Fruit fly (Drosophila melanogaster): ENCODE results near the gene CASK.

The CASK gene

DNA sequence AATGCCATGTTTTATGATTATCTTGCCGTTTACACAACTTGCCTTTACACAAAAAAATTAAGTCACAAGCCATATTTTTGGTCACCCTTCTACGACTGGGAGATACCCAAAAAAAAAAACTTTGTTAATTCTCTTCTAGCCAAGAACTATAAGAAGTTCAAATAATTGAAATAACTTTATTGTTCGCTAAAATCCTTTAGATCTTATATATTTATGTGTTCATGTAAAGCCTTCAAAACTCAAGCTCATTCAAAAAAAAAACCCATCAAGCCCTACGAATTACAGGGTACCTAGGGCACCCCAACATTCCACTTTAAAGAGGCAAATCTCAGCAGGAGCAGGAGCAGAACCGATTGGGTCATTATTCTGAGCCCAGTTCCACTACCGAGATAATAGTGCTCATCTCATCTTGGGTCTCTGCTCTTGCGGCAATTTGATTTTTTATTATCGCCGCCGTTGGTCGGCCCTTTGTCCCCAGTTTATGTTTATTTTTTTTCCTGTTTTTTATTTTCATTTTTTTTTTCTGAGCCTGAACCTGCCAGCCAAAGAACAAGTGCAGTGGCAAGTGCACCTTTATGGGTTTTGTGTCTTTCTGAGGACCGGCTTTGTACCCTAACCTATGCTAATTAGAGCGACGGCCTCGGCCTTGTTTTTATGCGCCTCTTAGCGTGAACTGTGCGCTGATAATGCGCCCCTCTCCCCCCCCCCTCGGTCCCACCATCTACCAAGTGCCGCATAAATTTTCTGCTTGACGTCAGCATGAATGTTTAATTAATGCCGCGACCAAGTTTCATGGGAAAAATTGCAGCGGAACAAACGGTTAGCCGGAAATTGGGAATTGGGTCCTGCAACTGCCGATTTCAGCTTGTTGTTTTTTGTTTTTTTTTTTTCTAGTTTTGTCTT, 19.3 kb upstream of the CASK start:
- TF ChIP-seq Xrp1 (GFP tag; IDR thresholded peaks at IDR 0.05) (peak; percentile 23; the same call in 1 of the 2 replicates), row (GFP tag; IDR thresholded peaks at IDR 0.05) (peak; percentile 18; the same call in 1 of the 3 replicates), dmrt11E (tag; optimal IDR thresholded peaks at IDR 0.05) (peak; percentile 31), phol (tag; optimal IDR thresholded peaks at IDR 0.05) (peak; percentile 1), sqz (GFP tag; optimal IDR thresholded peaks at IDR 0.05) (peak; percentile 47), D19B (GFP tag; optimal IDR thresholded peaks at IDR 0.05) (peak; percentile 35), cg (GFP tag; optimal IDR thresholded peaks at IDR 0.05) (no peak), Gug (GFP tag; IDR thresholded peaks at IDR 0.05) (no peak), gsb-n (tag; optimal IDR thresholded peaks at IDR 0.05) (no peak), gem (tag; optimal IDR thresholded peaks at IDR 0.05) (peak; percentile 14), Dp (GFP tag; optimal IDR thresholded peaks at IDR 0.05) (no peak), Eip74EF (GFP tag; optimal IDR thresholded peaks at IDR 0.05) (no peak), vvl (GFP tag; IDR thresholded peaks at IDR 0.05) (peak; percentile 86), NC2α (GFP tag; optimal IDR thresholded peaks at IDR 0.05) (no peak), ken (GFP tag; IDR thresholded peaks at IDR 0.05) (no peak), crol (GFP tag; IDR thresholded peaks at IDR 0.05) (peak; percentile 86), HHEX (GFP tag; optimal IDR thresholded peaks at IDR 0.05) (no peak), Ets65A (GFP tag) (peak; percentile 23), Bgb (GFP tag; IDR thresholded peaks at IDR 0.05; ENCODE audit: partially characterized antibody) (no peak), fd64A (GFP tag; optimal IDR thresholded peaks at IDR 0.05) (no peak), CG14441 (GFP tag; IDR thresholded peaks at IDR 0.05) (no peak), CG16779 (GFP tag; IDR thresholded peaks at IDR 0.05) (no peak), sens (GFP tag) (peak; percentile 52), Awh (GFP tag; IDR thresholded peaks at IDR 0.05) (no peak), HLH3B (GFP tag; IDR thresholded peaks at IDR 0.05) (no peak), CG4820 (GFP tag; optimal IDR thresholded peaks at IDR 0.05) (no peak), pb (GFP tag; optimal IDR thresholded peaks at IDR 0.05) (no peak), nom (GFP tag; optimal IDR thresholded peaks at IDR 0.05) (peak; percentile 60), CG32772 (GFP tag; IDR thresholded peaks at IDR 0.05) (0 out of 2 replicates have a peak, but pooled peaks have one; percentile 32), ind (GFP tag; optimal IDR thresholded peaks at IDR 0.05) (no peak), CG9437 (GFP tag; optimal IDR thresholded peaks at IDR 0.05) (no peak), otp (GFP tag; IDR thresholded peaks at IDR 0.05) (no peak), Dbx (GFP tag; IDR thresholded peaks at IDR 0.05) (no peak), unc-4 (GFP tag; IDR thresholded peaks at IDR 0.05; ENCODE audit: partially characterized antibody) (no peak), vfl (GFP tag; optimal IDR thresholded peaks at IDR 0.05) (no peak), H2.0 (GFP tag; IDR thresholded peaks at IDR 0.05) (no peak), Rx (GFP tag; IDR thresholded peaks at IDR 0.05) (no peak), CG12299 (tag; optimal IDR thresholded peaks at IDR 0.05) (no peak)

DNA sequence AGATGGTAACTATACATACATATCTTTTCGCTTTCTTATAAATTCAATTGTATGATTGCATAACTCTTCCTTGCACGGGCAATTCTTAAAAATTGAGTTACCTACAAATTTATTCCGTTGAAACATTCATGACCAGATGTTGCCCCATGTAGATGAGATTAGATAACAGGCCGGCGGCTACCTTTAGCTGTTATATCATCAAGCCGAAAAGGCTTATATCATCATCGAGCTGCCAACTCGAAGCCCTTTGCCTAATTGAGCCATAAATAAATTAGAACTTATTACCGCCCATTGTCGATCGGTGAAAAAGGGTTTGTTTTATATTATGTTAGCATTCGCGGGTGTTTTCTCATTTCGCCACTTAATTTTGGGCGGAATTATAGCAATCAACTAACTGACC, 18.0 kb upstream of the CASK start:
- TF ChIP-seq CG17612 (GFP tag; IDR thresholded peaks at IDR 0.05): no peak
- no peak for TF ChIP-seq CG15514 (GFP tag; optimal IDR thresholded peaks at IDR 0.05)
- no peak for TF ChIP-seq seq (GFP tag; IDR thresholded peaks at IDR 0.05)
- peak; percentile 83 for TF ChIP-seq grn (GFP tag; optimal IDR thresholded peaks at IDR 0.05)
- TF ChIP-seq chinmo (GFP tag; IDR thresholded peaks at IDR 0.05; ENCODE audit: partially characterized antibody): no peak
- TF ChIP-seq CG32532 (GFP tag; IDR thresholded peaks at IDR 0.05): no peak
- TF ChIP-seq CG11560 (tag; IDR thresholded peaks at IDR 0.05): no peak
- TF ChIP-seq Gug (GFP tag; IDR thresholded peaks at IDR 0.05): no peak
- peak; percentile 56 for TF ChIP-seq exex (tag; optimal IDR thresholded peaks at IDR 0.05)
- TF ChIP-seq CG7271 (tag; optimal IDR thresholded peaks at IDR 0.05): no peak
- no peak for TF ChIP-seq Poxn (GFP tag; IDR thresholded peaks at IDR 0.05)
- no peak for TF ChIP-seq Myb (GFP tag; optimal IDR thresholded peaks at IDR 0.05)
- peak in 1 of 2 experiments; percentile 46 for TF ChIP-seq eve (GFP tag; optimal IDR thresholded peaks at IDR 0.05)
- no peak for TF ChIP-seq CrebB (tag; optimal IDR thresholded peaks at IDR 0.05)
- no peak for TF ChIP-seq CG13894 (tag; optimal IDR thresholded peaks at IDR 0.05)
